Worm (Caenorhabditis elegans) whole organism, L2 larva: Measurements from ENCODE around the gene nhr-16.

Source experiments
- F13H6.1 ChIP-seq: sonication (generic microtip); optimal IDR thresholded peaks from 2 replicates; lab custom pipeline; 2016; ENCODE audit warnings: missing genetic modification characterization, missing compliant biosample characterization
- R02D3.7 ChIP-seq: fragments of 150-350 bp; optimal IDR thresholded peaks from 2 replicates; lab custom pipeline; 2014; ENCODE audit warnings: missing biosample characterization, missing genetic modification characterization
- ZK546.5 ChIP-seq: sonication (generic microtip); optimal IDR thresholded peaks from 2 replicates; lab custom pipeline; 2017; ENCODE audit warnings: missing biosample characterization, missing genetic modification characterization
- alr-1 ChIP-seq: fragments of 150-350 bp; optimal IDR thresholded peaks from 2 replicates; lab custom pipeline; 2014; ENCODE audit warnings: missing biosample characterization, missing genetic modification characterization
- aly-2 ChIP-seq: fragments of 150-350 bp; optimal IDR thresholded peaks from 2 replicates; lab custom pipeline; 2014; ENCODE audit warnings: missing biosample characterization, missing genetic modification characterization
- ama-1 ChIP-seq: fragments of 150-350 bp; optimal IDR thresholded peaks from 2 replicates; lab custom pipeline; 2018; ENCODE audit warnings: inconsistent platforms
- blmp-1 ChIP-seq: sonication (generic microtip); optimal IDR thresholded peaks from 2 replicates; lab custom pipeline; 2017; ENCODE audit warnings: missing genetic modification characterization, mild to moderate bottlenecking, missing compliant biosample characterization, antibody characterized with exemption, moderate library complexity; ENCODE audit not compliant: insufficient read depth
- ceh-16 ChIP-seq: fragments of 150-350 bp; optimal IDR thresholded peaks from 2 replicates; lab custom pipeline; 2014; ENCODE audit warnings: missing biosample characterization, missing genetic modification characterization
- ceh-82 ChIP-seq: fragments of 150-350 bp; optimal IDR thresholded peaks from 2 replicates; lab custom pipeline; 2014; ENCODE audit warnings: missing biosample characterization, missing genetic modification characterization
- crh-2 ChIP-seq: sonication (generic microtip); optimal IDR thresholded peaks from 2 replicates; lab custom pipeline; 2017; ENCODE audit warnings: missing biosample characterization, missing genetic modification characterization
- dmd-4 ChIP-seq: sonication (generic microtip); optimal IDR thresholded peaks from 2 replicates; lab custom pipeline; 2017; ENCODE audit warnings: missing biosample characterization, missing genetic modification characterization
- egl-27 ChIP-seq: sonication (generic microtip); optimal IDR thresholded peaks from 3 replicates; lab custom pipeline; 2017; ENCODE audit warnings: missing biosample characterization, missing genetic modification reagents, missing genetic modification characterization
- elt-1 ChIP-seq: fragments of 150-350 bp; optimal IDR thresholded peaks from 2 replicates; lab custom pipeline; 2014; ENCODE audit warnings: missing biosample characterization, missing genetic modification characterization
- gmeb-1 ChIP-seq: fragments of 150-350 bp; optimal IDR thresholded peaks from 2 replicates; lab custom pipeline; 2014; ENCODE audit warnings: missing biosample characterization, missing genetic modification characterization
- lin-11 ChIP-seq: fragments of 150-350 bp; sonication (generic microtip); optimal IDR thresholded peaks from 2 replicates; lab custom pipeline; 2014; ENCODE audit warnings: missing biosample characterization, missing genetic modification characterization, inconsistent platforms, mixed read lengths
- lin-39 ChIP-seq: fragments of 150-350 bp; optimal IDR thresholded peaks from 2 replicates; lab custom pipeline; 2014; ENCODE audit warnings: missing biosample characterization, missing genetic modification reagents, missing genetic modification characterization
- lsy-2 ChIP-seq, 2 experiments: fragments of 150-350 bp in 1 of 2; sonication (generic microtip) in 1 of 2; optimal IDR thresholded peaks; 2 replicates each; lab custom pipeline; 2014 to 2017; ENCODE audit warnings: missing biosample characterization in 2 of 2, missing genetic modification characterization in 2 of 2
- mab-5 ChIP-seq: fragments of 150-350 bp; optimal IDR thresholded peaks from 2 replicates; lab custom pipeline; 2014; ENCODE audit warnings: missing biosample characterization, missing genetic modification characterization
- mbf-1 ChIP-seq: sonication (generic microtip); optimal IDR thresholded peaks from 2 replicates; lab custom pipeline; 2017; ENCODE audit warnings: missing biosample characterization, missing genetic modification characterization
- mdl-1 ChIP-seq, 2 experiments: fragments of 150-350 bp in 1 of 2; sonication (generic microtip) in 1 of 2; optimal IDR thresholded peaks; 2 replicates each; lab custom pipeline; 2017; ENCODE audit warnings: missing biosample characterization in 2 of 2, missing genetic modification characterization in 2 of 2
- nhr-10 ChIP-seq: sonication (generic microtip); optimal IDR thresholded peaks from 2 replicates; lab custom pipeline; 2017; ENCODE audit warnings: missing biosample characterization, missing genetic modification characterization
- nhr-11 ChIP-seq: fragments of 150-350 bp; optimal IDR thresholded peaks from 2 replicates; lab custom pipeline; 2014; ENCODE audit warnings: missing biosample characterization, missing genetic modification characterization
- nhr-12 ChIP-seq: fragments of 150-350 bp; optimal IDR thresholded peaks from 2 replicates; lab custom pipeline; 2014; ENCODE audit warnings: missing biosample characterization, missing genetic modification characterization
- nhr-129 ChIP-seq: fragments of 150-350 bp; optimal IDR thresholded peaks from 2 replicates; lab custom pipeline; 2014; ENCODE audit warnings: missing biosample characterization, missing genetic modification characterization
- nhr-21 ChIP-seq: fragments of 150-350 bp; optimal IDR thresholded peaks from 2 replicates; lab custom pipeline; 2014; ENCODE audit warnings: missing biosample characterization, missing genetic modification characterization
- nhr-23 ChIP-seq: fragments of 150-350 bp; optimal IDR thresholded peaks from 2 replicates; lab custom pipeline; 2014; ENCODE audit warnings: missing biosample characterization, missing genetic modification reagents, missing genetic modification characterization
- nhr-25 ChIP-seq: fragments of 150-350 bp; sonication (generic microtip); optimal IDR thresholded peaks from 3 replicates; lab custom pipeline; 2014; ENCODE audit warnings: missing biosample characterization, missing genetic modification characterization
- nhr-77 ChIP-seq: fragments of 150-350 bp; optimal IDR thresholded peaks from 2 replicates; lab custom pipeline; 2014; ENCODE audit warnings: missing biosample characterization, missing genetic modification characterization
- sem-4 ChIP-seq: fragments of 150-350 bp; optimal IDR thresholded peaks from 2 replicates; lab custom pipeline; 2014; ENCODE audit warnings: missing biosample characterization, missing genetic modification reagents, missing genetic modification characterization
- sma-3 ChIP-seq: sonication (generic microtip); optimal IDR thresholded peaks from 2 replicates; lab custom pipeline; 2016; ENCODE audit warnings: missing genetic modification reagents, missing genetic modification characterization, missing compliant biosample characterization
- sma-9 ChIP-seq, 2 experiments: fragments of 150-350 bp in 1 of 2; sonication (generic microtip) in 1 of 2; optimal IDR thresholded peaks; 2 replicates each; lab custom pipeline; 2014 to 2016; ENCODE audit warnings: missing genetic modification characterization in 2 of 2, mild to moderate bottlenecking in 1 of 2, missing biosample characterization in 1 of 2, missing compliant biosample characterization in 1 of 2, missing genetic modification reagents in 1 of 2, moderate library complexity in 1 of 2
- snpc-4 ChIP-seq: fragments of 150-350 bp; optimal IDR thresholded peaks from 2 replicates; lab custom pipeline; 2014; ENCODE audit warnings: missing biosample characterization, missing genetic modification characterization
- unc-39 ChIP-seq: fragments of 150-350 bp; optimal IDR thresholded peaks from 2 replicates; lab custom pipeline; 2014; ENCODE audit warnings: missing biosample characterization, missing genetic modification characterization
- unc-55 ChIP-seq: fragments of 150-350 bp; sonication (generic microtip); optimal IDR thresholded peaks from 3 replicates; lab custom pipeline; 2014; ENCODE audit warnings: missing biosample characterization, missing genetic modification reagents, missing genetic modification characterization
- unc-62 ChIP-seq: fragments of 150-350 bp; optimal IDR thresholded peaks from 2 replicates; lab custom pipeline; 2014; ENCODE audit warnings: missing biosample characterization, missing genetic modification reagents, missing genetic modification characterization
- zag-1 ChIP-seq: fragments of 150-350 bp; optimal IDR thresholded peaks from 2 replicates; lab custom pipeline; 2014; ENCODE audit warnings: missing biosample characterization, missing genetic modification characterization
- ztf-1 ChIP-seq: fragments of 200-800 bp; sonication (Bioruptor generic); conservative IDR thresholded peaks from 2 replicates; pipeline ENCODE4 v1.3.6; 2022; ENCODE audit warnings: missing genetic modification characterization, missing compliant biosample characterization
- ztf-11 ChIP-seq: sonication (generic microtip); optimal IDR thresholded peaks from 2 replicates; lab custom pipeline; 2017; ENCODE audit warnings: missing biosample characterization, missing genetic modification characterization
- ztf-4 ChIP-seq: fragments of 150-350 bp; optimal IDR thresholded peaks from 2 replicates; lab custom pipeline; 2014; ENCODE audit warnings: missing biosample characterization, missing genetic modification characterization

The nhr-16 gene

ce11 chrII:4438601-4439000 lies at the start of gene nhr-16:
nhr-16 (plus strand) TSS chrII:4438805.
- TF ChIP-seq ama-1 (lab: Kevin White, UChicago) (no peak), ceh-82 (no peak), ztf-11 (tag; lab: Kevin White, UChicago) (no peak), nhr-25 (tag; lab: Kevin White, UChicago) (no peak), unc-55 (GFP tag; lab: Kevin White, UChicago) (no peak), lin-39 (tag; lab: Kevin White, UChicago) (no peak), ceh-16 (tag; lab: Kevin White, UChicago) (no peak), sma-9 (GFP tag; optimal IDR thresholded peaks at IDR 0.05; lab: Kevin White, UChicago) (no peak), sma-9 (tag; optimal IDR thresholded peaks at IDR 0.05; lab: Kevin White, UChicago) (no peak), unc-39 (tag; lab: Kevin White, UChicago) (no peak), F13H6.1 (no peak), mbf-1 (tag; lab: Kevin White, UChicago) (no peak), gmeb-1 (tag; lab: Kevin White, UChicago) (no peak), mab-5 (tag; lab: Kevin White, UChicago) (no peak), R02D3.7 (tag; lab: Kevin White, UChicago) (no peak), crh-2 (tag; lab: Kevin White, UChicago) (no peak), nhr-77 (tag; lab: Kevin White, UChicago) (no peak), ztf-1 (GFP tag; lab: Robert Waterston, UW) (no peak), ZK546.5 (tag; lab: Kevin White, UChicago) (no peak), nhr-10 (tag; lab: Kevin White, UChicago) (no peak), nhr-12 (tag; lab: Kevin White, UChicago) (no peak)

- TF ChIP-seq blmp-1 (tag; lab: Kevin White, UChicago) (peak; percentile 40), nhr-23 (tag; lab: Kevin White, UChicago) (no peak)
Observed at ce11 chrII:4391072-4391471, 47.5 kb upstream of the nhr-16 start.

ce11 chrII:4392526-4393057 lies 46.0 kb upstream of the nhr-16 start, which contains the start of gene mlt-7:
mlt-7 (plus strand) TSS chrII:4393007.
- peak; percentile 73 for TF ChIP-seq nhr-25 (tag; lab: Kevin White, UChicago)
- TF ChIP-seq sma-3 (GFP tag; lab: Kevin White, UChicago): no peak
- peak; percentile 40 for TF ChIP-seq blmp-1 (tag; lab: Kevin White, UChicago)

- TF ChIP-seq nhr-12 (tag; lab: Kevin White, UChicago) (no peak), lsy-2 (tag; optimal IDR thresholded peaks at IDR 0.05; lab: Kevin White, UChicago) (no peak), ZK546.5 (tag; lab: Kevin White, UChicago) (no peak), nhr-10 (tag; lab: Kevin White, UChicago) (no peak), nhr-77 (tag; lab: Kevin White, UChicago) (no peak), unc-39 (tag; lab: Kevin White, UChicago) (no peak), elt-1 (tag; lab: Kevin White, UChicago) (no peak), dmd-4 (tag; lab: Kevin White, UChicago) (no peak), egl-27 (tag; lab: Kevin White, UChicago) (no peak), nhr-11 (no peak), ceh-82 (no peak), unc-62 (GFP tag; lab: Kevin White, UChicago) (no peak), crh-2 (tag; lab: Kevin White, UChicago) (no peak), lin-11 (tag; lab: Kevin White, UChicago) (no peak), R02D3.7 (tag; lab: Kevin White, UChicago) (no peak), ztf-11 (tag; lab: Kevin White, UChicago) (no peak)
Observed at ce11 chrII:4394438-4394837, 44.2 kb upstream of the nhr-16 start.

- TF ChIP-seq lsy-2 (tag; optimal IDR thresholded peaks at IDR 0.05; lab: Kevin White, UChicago) (no peak), zag-1 (tag; lab: Kevin White, UChicago) (no peak), F13H6.1 (no peak), ztf-1 (GFP tag; lab: Robert Waterston, UW) (no peak), dmd-4 (tag; lab: Kevin White, UChicago) (no peak), ztf-4 (tag; lab: Kevin White, UChicago) (no peak), alr-1 (no peak), nhr-77 (tag; lab: Kevin White, UChicago) (no peak), nhr-25 (tag; lab: Kevin White, UChicago) (no peak), sem-4 (tag; lab: Kevin White, UChicago) (no peak), snpc-4 (tag; lab: Kevin White, UChicago) (no peak), unc-62 (GFP tag; lab: Kevin White, UChicago) (no peak), aly-2 (tag; lab: Kevin White, UChicago) (no peak), mdl-1 (tag; optimal IDR thresholded peaks at IDR 0.05; lab: Kevin White, UChicago) (no peak), nhr-11 (no peak), sma-9 (GFP tag; optimal IDR thresholded peaks at IDR 0.05; lab: Kevin White, UChicago) (no peak), sma-9 (tag; optimal IDR thresholded peaks at IDR 0.05; lab: Kevin White, UChicago) (no peak), nhr-21 (no peak), ztf-11 (tag; lab: Kevin White, UChicago) (no peak), nhr-129 (no peak), gmeb-1 (tag; lab: Kevin White, UChicago) (no peak)
Observed at ce11 chrII:4405358-4405757, 33.2 kb upstream of the nhr-16 start, which contains the start of gene ZK430.5. ZK430.5 (plus strand) TSS chrII:4405658.
